Fruit fly (Drosophila melanogaster) whole organism, embryonic: ENCODE measurements around the gene Ppn.

Source experiments
- CG12659 ChIP-seq: fragments of 200-800 bp; sonication (Bioruptor generic); optimal IDR thresholded peaks from 3 replicates; lab custom pipeline; 2017; ENCODE audit warnings: mild to moderate bottlenecking, missing biosample characterization, missing genetic modification reagents, missing genetic modification characterization
- CG12769 ChIP-seq: fragments of 200-800 bp; sonication (Bioruptor generic); optimal IDR thresholded peaks from 2 replicates; lab custom pipeline; 2019; ENCODE audit warnings: missing biosample characterization, mild to moderate bottlenecking, missing genetic modification characterization, moderate library complexity
- CG13287 ChIP-seq: fragments of 200-800 bp; sonication (Bioruptor generic); IDR thresholded peaks from 2 replicates; pipeline ENCODE4 v1.3.6; 2022; ENCODE audit warnings: missing biosample characterization, missing genetic modification characterization; ENCODE audit not compliant: partially characterized antibody
- CG13424 ChIP-seq: fragments of 200-800 bp; sonication (Bioruptor generic); optimal IDR thresholded peaks from 2 replicates; lab custom pipeline; 2019; ENCODE audit warnings: missing biosample characterization, mild to moderate bottlenecking, missing genetic modification characterization, moderate library complexity
- CG14667 ChIP-seq: fragments of 200-800 bp; sonication (Bioruptor generic); IDR thresholded peaks from 2 replicates; pipeline ENCODE4 v1.3.6; 2022; ENCODE audit warnings: missing biosample characterization, missing genetic modification characterization
- CG14710 ChIP-seq: fragments of 200-800 bp; sonication (Bioruptor generic); optimal IDR thresholded peaks from 3 replicates; lab custom pipeline; 2019; ENCODE audit warnings: missing biosample characterization, mild to moderate bottlenecking, missing genetic modification characterization, moderate library complexity
- CG15696 ChIP-seq: fragments of 200-800 bp; sonication (Bioruptor generic); optimal IDR thresholded peaks from 2 replicates; lab custom pipeline; 2019; ENCODE audit warnings: missing biosample characterization, mild to moderate bottlenecking, missing genetic modification characterization, moderate library complexity
- CG17328 ChIP-seq: fragments of 200-800 bp; sonication (Bioruptor generic); IDR thresholded peaks from 2 replicates; pipeline ENCODE4 v1.3.6; 2022; ENCODE audit warnings: missing biosample characterization, missing genetic modification characterization
- CG17829 ChIP-seq: fragments of 200-800 bp; optimal IDR thresholded peaks from 2 replicates; lab custom pipeline; 2019; ENCODE audit warnings: missing biosample characterization, mild to moderate bottlenecking, missing genetic modification characterization, moderate library complexity
- CG17912 ChIP-seq: fragments of 200-800 bp; sonication (Bioruptor generic); optimal IDR thresholded peaks from 2 replicates; lab custom pipeline; 2018; ENCODE audit warnings: missing biosample characterization, mild to moderate bottlenecking, missing genetic modification characterization
- CG30020 ChIP-seq: fragments of 200-800 bp; optimal IDR thresholded peaks from 2 replicates; lab custom pipeline; 2019; ENCODE audit warnings: missing biosample characterization, mild to moderate bottlenecking, missing genetic modification characterization, moderate library complexity
- CG3847 ChIP-seq: fragments of 200-800 bp; sonication (Bioruptor generic); IDR thresholded peaks from 2 replicates; pipeline ENCODE4 v1.3.6; 2022; ENCODE audit warnings: missing biosample characterization, missing genetic modification characterization
- CG5953 ChIP-seq: fragments of 200-800 bp; sonication (Bioruptor generic); IDR thresholded peaks from 2 replicates; pipeline ENCODE4 v1.3.6; 2022; ENCODE audit warnings: missing biosample characterization, missing genetic modification characterization
- CG6254 ChIP-seq: fragments of 200-800 bp; sonication (Bioruptor generic); optimal IDR thresholded peaks from 3 replicates; lab custom pipeline; 2017; ENCODE audit warnings: mild to moderate bottlenecking, missing biosample characterization, missing genetic modification reagents, missing genetic modification characterization
- CG7745 ChIP-seq: fragments of 200-800 bp; sonication (Bioruptor generic); optimal IDR thresholded peaks from 2 replicates; lab custom pipeline; 2018; ENCODE audit warnings: missing biosample characterization, mild to moderate bottlenecking, missing genetic modification characterization, moderate library complexity
- CG9932 ChIP-seq: fragments of 200-800 bp; sonication (Bioruptor generic); IDR thresholded peaks from 2 replicates; pipeline ENCODE4 v1.3.6; 2022; ENCODE audit warnings: missing biosample characterization, missing genetic modification characterization
- Chrac-16 ChIP-seq: fragments of 200-800 bp; sonication (Bioruptor generic); optimal IDR thresholded peaks from 3 replicates; lab custom pipeline; 2016; ENCODE audit warnings: missing biosample characterization, missing genetic modification characterization
- CrebB ChIP-seq: fragments of 200-800 bp; sonication (Bioruptor generic); optimal IDR thresholded peaks from 3 replicates; lab custom pipeline; 2018; ENCODE audit warnings: missing biosample characterization, mild to moderate bottlenecking, missing genetic modification characterization
- D19B ChIP-seq: fragments of 200-800 bp; sonication (Bioruptor generic); optimal IDR thresholded peaks from 2 replicates; lab custom pipeline; 2017; ENCODE audit warnings: missing biosample characterization, mild to moderate bottlenecking, missing genetic modification characterization
- Dek ChIP-seq: fragments of 200-800 bp; sonication (Bioruptor generic); optimal IDR thresholded peaks from 3 replicates; lab custom pipeline; 2019; ENCODE audit warnings: missing biosample characterization, mild to moderate bottlenecking, missing genetic modification characterization, moderate library complexity
- Dll ChIP-seq: fragments of 200-800 bp; sonication (Bioruptor generic); IDR thresholded peaks from 4 replicates; pipeline ENCODE4 v1.3.6; 2022; ENCODE audit warnings: missing biosample characterization, missing genetic modification characterization; ENCODE audit not compliant: partially characterized antibody
- E2f2 ChIP-seq: fragments of 200-800 bp; sonication (Bioruptor generic); IDR thresholded peaks from 2 replicates; pipeline ENCODE4 v1.3.6; 2022; ENCODE audit warnings: missing biosample characterization, missing genetic modification characterization
- Eip74EF ChIP-seq, 2 experiments: fragments of 200-800 bp in 1 of 2; fragments of >200 bp in 1 of 2; sonication (Bioruptor generic) in 1 of 2; optimal IDR thresholded peaks; 2 replicates each; lab custom pipeline; 2017 to 2019; ENCODE audit warnings: missing biosample characterization in 2 of 2, missing genetic modification characterization in 2 of 2, mild to moderate bottlenecking in 1 of 2, moderate library complexity in 1 of 2
- Ets97D ChIP-seq: fragments of 200-800 bp; sonication (Bioruptor generic); optimal IDR thresholded peaks from 3 replicates; lab custom pipeline; 2016; ENCODE audit warnings: missing biosample characterization, missing genetic modification characterization
- Fer3 ChIP-seq: fragments of 200-800 bp; sonication (Bioruptor generic); optimal IDR thresholded peaks from 2 replicates; lab custom pipeline; 2018; ENCODE audit warnings: missing biosample characterization, mild to moderate bottlenecking, missing genetic modification characterization, moderate library complexity
- Hr51 ChIP-seq, 2 experiments: fragments of 200-800 bp; sonication (Bioruptor generic); optimal IDR thresholded peaks; 2 replicates in 1 of 2; 3 replicates in 1 of 2; lab custom pipeline; 2016 to 2018; ENCODE audit warnings: missing biosample characterization in 2 of 2, missing genetic modification characterization in 2 of 2, mild to moderate bottlenecking in 1 of 2, moderate library complexity in 1 of 2
- MBD-R2 ChIP-seq: fragments of 200-800 bp; sonication (Bioruptor generic); IDR thresholded peaks from 2 replicates; pipeline ENCODE4 v1.3.6; 2022; ENCODE audit warnings: missing biosample characterization, missing genetic modification characterization
- Max ChIP-seq: fragments of 200-800 bp; sonication (Bioruptor generic); optimal IDR thresholded peaks from 2 replicates; lab custom pipeline; 2016; ENCODE audit warnings: missing biosample characterization, mild to moderate bottlenecking, missing genetic modification characterization
- Neu2 ChIP-seq: fragments of 200-800 bp; sonication (Bioruptor generic); optimal IDR thresholded peaks from 3 replicates; lab custom pipeline; 2016; ENCODE audit warnings: missing biosample characterization, missing genetic modification characterization, borderline replicate concordance
- Nf-YA ChIP-seq: fragments of 200-800 bp; sonication (Bioruptor generic); IDR thresholded peaks from 2 replicates; pipeline ENCODE4 v1.3.6; 2022; ENCODE audit warnings: missing biosample characterization, missing genetic modification characterization
- Opbp ChIP-seq: fragments of 200-800 bp; sonication (Bioruptor generic); IDR thresholded peaks from 3 replicates; pipeline ENCODE4 v1.3.6; 2022; ENCODE audit warnings: missing biosample characterization, missing genetic modification characterization; ENCODE audit not compliant: partially characterized antibody
- Side ChIP-seq: fragments of 200-800 bp; sonication (Bioruptor generic); optimal IDR thresholded peaks from 2 replicates; lab custom pipeline; 2016; ENCODE audit warnings: missing biosample characterization, missing genetic modification characterization
- Sox102F ChIP-seq: fragments of 200-800 bp; sonication (Bioruptor generic); optimal IDR thresholded peaks from 2 replicates; lab custom pipeline; 2018; ENCODE audit warnings: missing biosample characterization, mild to moderate bottlenecking, missing genetic modification characterization, moderate library complexity
- Sry-δ ChIP-seq: fragments of 200-800 bp; sonication (Bioruptor generic); optimal IDR thresholded peaks from 2 replicates; lab custom pipeline; 2016; ENCODE audit warnings: missing biosample characterization, missing genetic modification characterization
- Taf1 ChIP-seq: fragments of 200-800 bp; sonication (Bioruptor generic); IDR thresholded peaks from 2 replicates; pipeline ENCODE4 v1.3.6; 2022; ENCODE audit warnings: missing biosample characterization, missing genetic modification characterization
- Xbp1 ChIP-seq: fragments of 200-800 bp; sonication (Bioruptor generic); optimal IDR thresholded peaks from 3 replicates; lab custom pipeline; 2016; ENCODE audit warnings: missing biosample characterization, mild to moderate bottlenecking, missing genetic modification characterization
- amos ChIP-seq: fragments of 200-800 bp; sonication (Bioruptor generic); IDR thresholded peaks from 2 replicates; pipeline ENCODE4 v1.3.6; 2022; ENCODE audit warnings: missing biosample characterization, missing genetic modification characterization; ENCODE audit not compliant: partially characterized antibody
- da ChIP-seq: fragments of 200-800 bp; sonication (Bioruptor generic); optimal IDR thresholded peaks from 2 replicates; lab custom pipeline; 2016; ENCODE audit warnings: missing biosample characterization, missing genetic modification characterization
- dimm ChIP-seq: fragments of 200-800 bp; sonication (Bioruptor generic); IDR thresholded peaks from 2 replicates; pipeline ENCODE4 v1.3.6; 2022; ENCODE audit warnings: missing biosample characterization, missing genetic modification characterization
- gcm ChIP-seq: fragments of 200-800 bp; sonication (Bioruptor generic); optimal IDR thresholded peaks from 2 replicates; lab custom pipeline; 2019; ENCODE audit warnings: missing biosample characterization, mild to moderate bottlenecking, missing genetic modification characterization, moderate library complexity
- grn ChIP-seq: fragments of 200-800 bp; sonication (Bioruptor generic); optimal IDR thresholded peaks from 3 replicates; lab custom pipeline; 2017; ENCODE audit warnings: missing biosample characterization, missing genetic modification characterization
- insv ChIP-seq, 2 experiments: fragments of 200-800 bp; sonication (Bioruptor generic); optimal IDR thresholded peaks; 3 replicates each; lab custom pipeline; 2016 to 2018; ENCODE audit warnings: missing biosample characterization in 2 of 2, missing genetic modification characterization in 2 of 2
- lmd ChIP-seq: fragments of 200-800 bp; sonication (Bioruptor generic); IDR thresholded peaks from 2 replicates; pipeline ENCODE4 v1.3.6; 2022; ENCODE audit warnings: missing biosample characterization, missing genetic modification characterization
- ro ChIP-seq: fragments of 200-800 bp; sonication (Bioruptor generic); IDR thresholded peaks from 2 replicates; pipeline ENCODE4 v1.3.6; 2022; ENCODE audit warnings: missing biosample characterization, missing genetic modification characterization
- schlank ChIP-seq: fragments of 200-800 bp; sonication (Bioruptor generic); optimal IDR thresholded peaks from 2 replicates; lab custom pipeline; 2018; ENCODE audit warnings: missing biosample characterization, mild to moderate bottlenecking, missing genetic modification characterization
- sisA ChIP-seq: fragments of 200-800 bp; sonication (Bioruptor generic); IDR thresholded peaks from 2 replicates; pipeline ENCODE4 v1.3.6; 2022; ENCODE audit warnings: missing biosample characterization, missing genetic modification characterization
- slbo ChIP-seq: fragments of 200-800 bp; sonication (Bioruptor generic); IDR thresholded peaks from 2 replicates; pipeline ENCODE4 v1.3.6; 2022; ENCODE audit warnings: missing biosample characterization, missing genetic modification characterization
- sug ChIP-seq: fragments of 200-800 bp; optimal IDR thresholded peaks from 2 replicates; lab custom pipeline; 2019; ENCODE audit warnings: missing biosample characterization, mild to moderate bottlenecking, missing genetic modification characterization, moderate library complexity
- tgo ChIP-seq: fragments of 200-800 bp; sonication (Bioruptor generic); IDR thresholded peaks from 3 replicates; pipeline ENCODE4 v1.3.6; 2022; ENCODE audit warnings: missing biosample characterization, missing genetic modification characterization
- tna ChIP-seq: fragments of 200-800 bp; sonication (Bioruptor generic); IDR thresholded peaks from 2 replicates; pipeline ENCODE4 v1.3.6; 2022; ENCODE audit warnings: missing biosample characterization, missing genetic modification characterization; ENCODE audit not compliant: partially characterized antibody
- yki ChIP-seq: fragments of >200 bp; optimal IDR thresholded peaks from 3 replicates; lab custom pipeline; 2018

Gene Ppn

dm6 chr3R:28556385-28556784 is 16.3 kb upstream of the Ppn start (continued):
- TF ChIP-seq CG14667 (GFP tag; lab: Robert Waterston, UW) = no peak
- peak; percentile 24 for TF ChIP-seq CG12769 (tag; lab: Kevin White, UChicago)
- TF ChIP-seq Ets97D (GFP tag; lab: Kevin White, UChicago) = no peak
- TF ChIP-seq dimm (GFP tag; lab: Robert Waterston, UW) = no peak
- no peak for TF ChIP-seq MBD-R2 (GFP tag; lab: Robert Waterston, UW)
- no peak for TF ChIP-seq CG13424 (tag; lab: Kevin White, UChicago)
- TF ChIP-seq Dek (tag; lab: Kevin White, UChicago) = no peak
- TF ChIP-seq amos = no peak
- no peak for TF ChIP-seq Side
- TF ChIP-seq CG17829 (tag; lab: Kevin White, UChicago) = no peak
- no peak for TF ChIP-seq CG15696
- TF ChIP-seq Fer3 (tag; lab: Kevin White, UChicago) = peak; percentile 43
- no peak for TF ChIP-seq Chrac-16 (GFP tag; lab: Kevin White, UChicago)
- TF ChIP-seq slbo (GFP tag; lab: Robert Waterston, UW) = no peak
- no peak for TF ChIP-seq tna (GFP tag; lab: Robert Waterston, UW)
- TF ChIP-seq Hr51 (GFP tag; optimal IDR thresholded peaks at IDR 0.05; lab: Kevin White, UChicago) = peak in 1 of 2 experiments; percentile 4
- TF ChIP-seq CG14710 (tag; lab: Kevin White, UChicago) = no peak
- TF ChIP-seq Eip74EF (GFP tag; optimal IDR thresholded peaks at IDR 0.05; lab: Kevin White, UChicago) = no peak
- no peak for TF ChIP-seq CG5953 (GFP tag; lab: Robert Waterston, UW)
- TF ChIP-seq Sox102F (GFP tag; lab: Kevin White, UChicago) = peak; percentile 22
- TF ChIP-seq insv (GFP tag; optimal IDR thresholded peaks at IDR 0.05; lab: Kevin White, UChicago) = peak in 1 of 2 experiments; percentile 18
- no peak for TF ChIP-seq CG13287
- TF ChIP-seq CG12659 = peak; percentile 28
- no peak for TF ChIP-seq CG6254 (GFP tag; lab: Kevin White, UChicago)
- TF ChIP-seq CG7745 (tag; lab: Kevin White, UChicago) = no peak
- no peak for TF ChIP-seq Max (GFP tag; lab: Kevin White, UChicago)
- TF ChIP-seq Nf-YA = no peak
- no peak for TF ChIP-seq tgo (GFP tag; lab: Robert Waterston, UW)
- no peak for TF ChIP-seq ro
- no peak for TF ChIP-seq lmd (GFP tag; lab: Robert Waterston, UW)
- no peak for TF ChIP-seq CG30020 (tag; lab: Kevin White, UChicago)
- TF ChIP-seq Opbp (GFP tag; lab: Robert Waterston, UW) = no peak
- TF ChIP-seq CG9932 = no peak
- TF ChIP-seq CG17912 = no peak
- no peak for TF ChIP-seq sisA (GFP tag; lab: Robert Waterston, UW)
- TF ChIP-seq CG3847 (GFP tag; lab: Robert Waterston, UW) = no peak
- no peak for TF ChIP-seq grn
- TF ChIP-seq D19B = no peak
- TF ChIP-seq Sry-δ (GFP tag; lab: Kevin White, UChicago) = no peak
- TF ChIP-seq schlank (tag; lab: Kevin White, UChicago) = peak; percentile 33
- TF ChIP-seq sug (tag; lab: Kevin White, UChicago) = no peak
- TF ChIP-seq gcm (GFP tag; lab: Kevin White, UChicago) = no peak
- no peak for TF ChIP-seq Taf1
- TF ChIP-seq Dll (GFP tag; lab: Robert Waterston, UW) = no peak
- TF ChIP-seq E2f2 = peak; percentile 30; the same call in 1 of the 2 replicates
- no peak for TF ChIP-seq Xbp1
- no peak for TF ChIP-seq yki (lab: Kevin White, UChicago)
- no peak for TF ChIP-seq Neu2 (GFP tag; lab: Kevin White, UChicago)
- no peak for TF ChIP-seq da (GFP tag; lab: Kevin White, UChicago)
- no peak for TF ChIP-seq CG17328 (GFP tag; lab: Robert Waterston, UW)
- TF ChIP-seq CrebB = peak; percentile 4
